Worm (Caenorhabditis elegans) whole organism, L1 larva: ENCODE data around the gene mxl-1.
A peak's percentile ranks its signal among the peaks of the same experiment; 100 is the strongest.

Experiments used
- C16A3.4 ChIP-seq: fragments of 150-350 bp; optimal IDR thresholded peaks from 2 replicates; lab custom pipeline; 2014; ENCODE audit warnings: missing biosample characterization, missing genetic modification characterization
- C34B4.2 ChIP-seq: sonication (generic microtip); optimal IDR thresholded peaks from 2 replicates; lab custom pipeline; 2017; ENCODE audit warnings: mild to moderate bottlenecking, missing genetic modification characterization, missing compliant biosample characterization
- Y116A8C.19 ChIP-seq: sonication (generic microtip); optimal IDR thresholded peaks from 2 replicates; lab custom pipeline; 2016; ENCODE audit warnings: missing compliant biosample characterization, missing genetic modification characterization, borderline replicate concordance
- ama-1 ChIP-seq: fragments of 150-350 bp; optimal IDR thresholded peaks from 2 replicates; lab custom pipeline; 2014
- blmp-1 ChIP-seq: fragments of 150-350 bp; optimal IDR thresholded peaks from 2 replicates; lab custom pipeline; 2014; ENCODE audit warnings: missing biosample characterization, missing genetic modification characterization
- ceh-63 ChIP-seq: fragments of 200-800 bp; sonication (Bioruptor generic); optimal IDR thresholded peaks from 2 replicates; lab custom pipeline; 2018; ENCODE audit warnings: mild to moderate bottlenecking, missing genetic modification characterization, missing compliant biosample characterization
- ces-1 ChIP-seq: fragments of 150-350 bp; optimal IDR thresholded peaks from 2 replicates; lab custom pipeline; 2014; ENCODE audit warnings: missing biosample characterization, missing genetic modification reagents, missing genetic modification characterization
- dpl-1 ChIP-seq, 3 experiments: fragments of 150-350 bp in 2 of 3; sonication (generic microtip) in 1 of 3; optimal IDR thresholded peaks; 2 replicates each; lab custom pipeline; 2014 to 2017; ENCODE audit warnings: missing biosample characterization in 3 of 3, missing genetic modification characterization in 3 of 3, missing genetic modification reagents in 3 of 3
- efl-1 ChIP-seq, 4 experiments: fragments of 150-350 bp; optimal IDR thresholded peaks in 3 of 4; peaks in 1 of 4; 1 replicate in 1 of 4; 2 replicates in 3 of 4; lab custom pipeline; 2014; ENCODE audit warnings: missing biosample characterization in 2 of 4, missing genetic modification characterization in 2 of 4, missing genetic modification reagents in 2 of 4
- egl-27 ChIP-seq, 2 experiments: fragments of 150-350 bp in 1 of 2; sonication (generic microtip); optimal IDR thresholded peaks; 3 replicates each; lab custom pipeline; 2017 to 2018; ENCODE audit warnings: missing biosample characterization in 2 of 2, missing genetic modification characterization in 2 of 2, missing genetic modification reagents in 2 of 2
- elt-2 ChIP-seq: sonication (generic microtip); optimal IDR thresholded peaks from 2 replicates; lab custom pipeline; 2016; ENCODE audit warnings: missing genetic modification characterization, mild to moderate bottlenecking, inconsistent platforms, missing compliant biosample characterization, missing genetic modification reagents
- elt-3 ChIP-seq, 6 experiments: fragments of 150-350 bp in 1 of 6; sonication (generic microtip); optimal IDR thresholded peaks; 2 replicates each; lab custom pipeline; 2017 to 2018; ENCODE audit warnings: missing biosample characterization in 6 of 6, missing genetic modification characterization in 6 of 6, inconsistent platforms in 1 of 6
- ets-5 ChIP-seq: fragments of 200-800 bp; sonication (Bioruptor generic); IDR thresholded peaks from 2 replicates; pipeline ENCODE4 v1.3.6; 2022; ENCODE audit warnings: missing genetic modification characterization, missing compliant biosample characterization
- fkh-4 ChIP-seq: sonication (generic microtip); optimal IDR thresholded peaks from 2 replicates; lab custom pipeline; 2016; ENCODE audit warnings: missing compliant biosample characterization, missing genetic modification characterization, borderline replicate concordance
- hlh-17 ChIP-seq: fragments of 200-800 bp; sonication (Bioruptor generic); optimal IDR thresholded peaks from 2 replicates; lab custom pipeline; 2018; ENCODE audit warnings: missing genetic modification characterization, mild to moderate bottlenecking, missing compliant biosample characterization, moderate library complexity, borderline replicate concordance
- hlh-4 ChIP-seq: sonication (generic microtip); optimal IDR thresholded peaks from 2 replicates; lab custom pipeline; 2016; ENCODE audit warnings: mild to moderate bottlenecking, missing genetic modification characterization, missing compliant biosample characterization
- hpl-2 ChIP-seq: fragments of 150-350 bp; optimal IDR thresholded peaks from 2 replicates; lab custom pipeline; 2014; ENCODE audit warnings: missing biosample characterization, missing genetic modification reagents, missing genetic modification characterization
- isw-1 ChIP-seq: fragments of 200-800 bp; sonication (Bioruptor generic); IDR thresholded peaks from 2 replicates; pipeline ENCODE4 v1.3.6; 2022; ENCODE audit warnings: missing genetic modification characterization, missing compliant biosample characterization
- jun-1 ChIP-seq: fragments of 150-350 bp; optimal IDR thresholded peaks from 2 replicates; lab custom pipeline; 2014; ENCODE audit warnings: missing biosample characterization, missing genetic modification reagents, missing genetic modification characterization
- lin-14 ChIP-seq: fragments of 200-800 bp; sonication (Bioruptor generic); optimal IDR thresholded peaks from 2 replicates; lab custom pipeline; 2018; ENCODE audit warnings: mild to moderate bottlenecking, missing genetic modification characterization, moderate library complexity, missing compliant biosample characterization
- mab-9 ChIP-seq: fragments of 200-800 bp; sonication (Bioruptor generic); IDR thresholded peaks from 2 replicates; pipeline ENCODE4 v1.3.6; 2022; ENCODE audit warnings: missing genetic modification reagents, missing genetic modification characterization, missing compliant biosample characterization
- mef-2 ChIP-seq: fragments of 150-350 bp; optimal IDR thresholded peaks from 2 replicates; lab custom pipeline; 2014; ENCODE audit warnings: missing biosample characterization, missing genetic modification characterization
- mep-1 ChIP-seq: fragments of 150-350 bp; optimal IDR thresholded peaks from 2 replicates; lab custom pipeline; 2014; ENCODE audit warnings: missing biosample characterization, missing genetic modification characterization
- nhr-11 ChIP-seq: fragments of 150-350 bp; optimal IDR thresholded peaks from 2 replicates; lab custom pipeline; 2014; ENCODE audit warnings: missing biosample characterization, missing genetic modification characterization
- nhr-19 ChIP-seq: fragments of 200-800 bp; sonication (Bioruptor generic); conservative IDR thresholded peaks from 2 replicates; pipeline ENCODE4 v1.3.6; 2022; ENCODE audit warnings: missing genetic modification characterization, missing compliant biosample characterization
- nhr-71 ChIP-seq: sonication (generic microtip); optimal IDR thresholded peaks from 2 replicates; lab custom pipeline; 2016; ENCODE audit warnings: mild to moderate bottlenecking, missing genetic modification characterization, moderate library complexity, missing compliant biosample characterization
- nhr-76 ChIP-seq: sonication (generic microtip); optimal IDR thresholded peaks from 2 replicates; lab custom pipeline; 2017; ENCODE audit warnings: missing biosample characterization, missing genetic modification characterization
- nhr-84 ChIP-seq: sonication (generic microtip); optimal IDR thresholded peaks from 2 replicates; lab custom pipeline; 2017; ENCODE audit warnings: missing biosample characterization, missing genetic modification characterization
- nhr-85 ChIP-seq: sonication (generic microtip); peaks from one replicate; lab custom pipeline; 2016; ENCODE audit warnings: missing genetic modification characterization, inconsistent platforms, missing compliant biosample characterization
- nhr-90 ChIP-seq: sonication (generic microtip); optimal IDR thresholded peaks from 2 replicates; lab custom pipeline; 2016; ENCODE audit warnings: mild to moderate bottlenecking, missing genetic modification characterization, missing compliant biosample characterization; ENCODE audit not compliant: poor library complexity
- pag-3 ChIP-seq: sonication (generic microtip); optimal IDR thresholded peaks from 2 replicates; lab custom pipeline; 2017; ENCODE audit warnings: missing genetic modification characterization, mild to moderate bottlenecking, missing compliant biosample characterization, antibody characterized with exemption, borderline replicate concordance; ENCODE audit not compliant: insufficient read depth
- pax-3 ChIP-seq: fragments of 200-800 bp; sonication (Bioruptor generic); optimal IDR thresholded peaks from 2 replicates; lab custom pipeline; 2018; ENCODE audit warnings: mild to moderate bottlenecking, missing genetic modification characterization, moderate library complexity, missing compliant biosample characterization
- snpc-4 ChIP-seq: fragments of 150-350 bp; optimal IDR thresholded peaks from 2 replicates; lab custom pipeline; 2014; ENCODE audit warnings: missing biosample characterization, missing genetic modification characterization
- sox-4 ChIP-seq: sonication (generic microtip); optimal IDR thresholded peaks from 2 replicates; lab custom pipeline; 2016; ENCODE audit warnings: missing genetic modification characterization, missing compliant biosample characterization
- sptf-1 ChIP-seq: fragments of 150-350 bp; optimal IDR thresholded peaks from 2 replicates; lab custom pipeline; 2014; ENCODE audit warnings: missing biosample characterization, missing genetic modification characterization
- unc-130 ChIP-seq: fragments of 150-350 bp; optimal IDR thresholded peaks from 2 replicates; lab custom pipeline; 2017; ENCODE audit warnings: missing biosample characterization, missing genetic modification characterization, inconsistent platforms
- unc-30 ChIP-seq: sonication (generic microtip); optimal IDR thresholded peaks from 2 replicates; lab custom pipeline; 2017; ENCODE audit warnings: missing biosample characterization, missing genetic modification characterization
- unc-98 ChIP-seq: fragments of 200-800 bp; sonication (Bioruptor generic); IDR thresholded peaks from 2 replicates; pipeline ENCODE4 v1.3.6; 2022; ENCODE audit warnings: missing genetic modification characterization, missing compliant biosample characterization
- vab-15 ChIP-seq: sonication (generic microtip); optimal IDR thresholded peaks from 2 replicates; lab custom pipeline; 2017; ENCODE audit warnings: missing genotype, mild to moderate bottlenecking, missing genetic modification characterization, missing compliant biosample characterization
- xbp-1 ChIP-seq: sonication (generic microtip); optimal IDR thresholded peaks from 2 replicates; lab custom pipeline; 2016; ENCODE audit warnings: missing genetic modification characterization, missing compliant biosample characterization
- zag-1 ChIP-seq: fragments of 150-350 bp; optimal IDR thresholded peaks from 2 replicates; lab custom pipeline; 2014; ENCODE audit warnings: missing biosample characterization, missing genetic modification characterization
- ztf-4 ChIP-seq: fragments of 150-350 bp; optimal IDR thresholded peaks from 2 replicates; lab custom pipeline; 2014; ENCODE audit warnings: missing biosample characterization, missing genetic modification characterization

Gene mxl-1

ce11 chrV:11245029-11245428, 390 bp downstream of the mxl-1 start:
- no peak for TF ChIP-seq efl-1 (optimal IDR thresholded peaks at IDR 0.05; lab: Kevin White, UChicago)
- TF ChIP-seq efl-1 (GFP tag; optimal IDR thresholded peaks at IDR 0.05 in 1 of 2; lab: Kevin White, UChicago) = peak in 1 of 2 experiments; percentile 57
- no peak for TF ChIP-seq elt-2 (tag; lab: Kevin White, UChicago)

- TF ChIP-seq mef-2 (tag; lab: Kevin White, UChicago) (no peak), hlh-4 (no peak), Y116A8C.19 (tag; lab: Kevin White, UChicago) (no peak), unc-30 (no peak), mab-9 (GFP tag; lab: Robert Waterston, UW) (no peak)
These were observed 3.2 kb downstream of the mxl-1 start, which contains the start of gene mam-4 for ce11 chrV:11247846-11248245. Gene mam-4, plus strand, starts transcription at chrV:11248146.

ce11 chrV:11250735-11251134, 6.1 kb downstream of the mxl-1 start, which contains the start of gene T19B10.12:
Gene T19B10.12, plus strand, starts transcription at chrV:11251035.
- TF ChIP-seq egl-27 (tag; optimal IDR thresholded peaks at IDR 0.05; lab: Kevin White, UChicago) = no peak
- TF ChIP-seq zag-1 = no peak
- TF ChIP-seq hlh-17 (GFP tag; lab: Kevin White, UChicago) = no peak
- TF ChIP-seq dpl-1 (GFP tag; optimal IDR thresholded peaks at IDR 0.05; lab: Kevin White, UChicago) = no peak
- TF ChIP-seq blmp-1 (tag; lab: Kevin White, UChicago) = no peak
- TF ChIP-seq sptf-1 (tag; lab: Kevin White, UChicago) = no peak
- TF ChIP-seq nhr-19 (GFP tag; lab: Robert Waterston, UW) = no peak
- TF ChIP-seq ceh-63 = no peak
- no peak for TF ChIP-seq ces-1 (GFP tag; lab: Kevin White, UChicago)
- no peak for TF ChIP-seq isw-1 (GFP tag; lab: Robert Waterston, UW)
- no peak for TF ChIP-seq unc-130

ce11 chrV:11251798-11252197, 7.2 kb downstream of the mxl-1 start:
- TF ChIP-seq sptf-1 (tag; lab: Kevin White, UChicago) (no peak), nhr-71 (tag; lab: Kevin White, UChicago) (no peak), fkh-4 (tag; lab: Kevin White, UChicago) (no peak), C16A3.4 (tag; lab: Kevin White, UChicago) (no peak), nhr-90 (tag; lab: Kevin White, UChicago) (no peak), nhr-84 (tag; lab: Kevin White, UChicago) (no peak), mep-1 (tag; lab: Kevin White, UChicago) (no peak), C34B4.2 (no peak)
- TF ChIP-seq, all 84 proteins: peak for 0

ce11 chrV:11252429-11252828, 7.8 kb downstream of the mxl-1 start, which contains the start of gene srsx-33:
Gene srsx-33, minus strand, starts transcription at chrV:11252529.
- no peak for TF ChIP-seq hpl-2 (GFP tag; lab: Kevin White, UChicago)
- TF ChIP-seq nhr-76 (tag; lab: Kevin White, UChicago) = no peak
- no peak for TF ChIP-seq pax-3 (tag; lab: Kevin White, UChicago)
- no peak for TF ChIP-seq elt-3 (tag; optimal IDR thresholded peaks at IDR 0.05; lab: Kevin White, UChicago)
- TF ChIP-seq efl-1 (optimal IDR thresholded peaks at IDR 0.05; lab: Kevin White, UChicago) = no peak
- TF ChIP-seq efl-1 (GFP tag; optimal IDR thresholded peaks at IDR 0.05 in 1 of 2; lab: Kevin White, UChicago) = peak in 1 of 2 experiments; percentile 9
- TF ChIP-seq isw-1 (GFP tag; lab: Robert Waterston, UW) = no peak

ce11 chrV:11254980-11255379, 10.3 kb downstream of the mxl-1 start, which contains the start of gene srsx-31:
Gene srsx-31, minus strand, starts transcription at chrV:11255080.
- no peak for TF ChIP-seq fkh-4 (tag; lab: Kevin White, UChicago)
- no peak for TF ChIP-seq sox-4 (tag; lab: Kevin White, UChicago)
- no peak for TF ChIP-seq vab-15 (tag; lab: Kevin White, UChicago)
- no peak for TF ChIP-seq mef-2 (tag; lab: Kevin White, UChicago)
- no peak for TF ChIP-seq xbp-1
- no peak for TF ChIP-seq blmp-1 (tag; lab: Kevin White, UChicago)
- TF ChIP-seq jun-1 = no peak
- TF ChIP-seq ztf-4 (tag; lab: Kevin White, UChicago) = no peak
- TF ChIP-seq pag-3 (tag; lab: Kevin White, UChicago) = no peak
- TF ChIP-seq sptf-1 (tag; lab: Kevin White, UChicago) = no peak
- TF ChIP-seq ama-1 (lab: Kevin White, UChicago) = no peak
- TF ChIP-seq nhr-11 = no peak
- TF ChIP-seq ets-5 (GFP tag; lab: Robert Waterston, UW) = no peak
- TF ChIP-seq lin-14 (GFP tag; lab: Kevin White, UChicago) = no peak
- TF ChIP-seq nhr-85 (tag; lab: Kevin White, UChicago) = no peak
- no peak for TF ChIP-seq snpc-4 (tag; lab: Kevin White, UChicago)
- no peak for TF ChIP-seq unc-98
- TF ChIP-seq nhr-76 (tag; lab: Kevin White, UChicago) = no peak
